Fruit fly (Drosophila melanogaster) whole organism, embryonic: Measurements from ENCODE around the gene CG7810.

Experiments
- Ada2b ChIP-seq: fragments of 200-800 bp; sonication (Bioruptor generic); IDR thresholded peaks from 2 replicates; pipeline ENCODE4 v1.3.6; 2022; ENCODE audit warnings: missing biosample characterization, missing genetic modification characterization
- CG10979 ChIP-seq: fragments of 200-800 bp; sonication (Bioruptor generic); optimal IDR thresholded peaks from 2 replicates; lab custom pipeline; 2018; ENCODE audit warnings: missing biosample characterization, mild to moderate bottlenecking, missing genetic modification characterization, moderate library complexity
- CG13424 ChIP-seq: fragments of 200-800 bp; sonication (Bioruptor generic); optimal IDR thresholded peaks from 2 replicates; lab custom pipeline; 2019; ENCODE audit warnings: missing biosample characterization, mild to moderate bottlenecking, missing genetic modification characterization, moderate library complexity
- CG14014 ChIP-seq: fragments of 200-800 bp; sonication (Bioruptor generic); IDR thresholded peaks from 2 replicates; pipeline ENCODE4 v1.3.6; 2022; ENCODE audit warnings: missing biosample characterization, missing genetic modification characterization
- CG14710 ChIP-seq: fragments of 200-800 bp; sonication (Bioruptor generic); optimal IDR thresholded peaks from 3 replicates; lab custom pipeline; 2019; ENCODE audit warnings: missing biosample characterization, mild to moderate bottlenecking, missing genetic modification characterization, moderate library complexity
- CG1529 ChIP-seq: fragments of 200-800 bp; sonication (Bioruptor generic); optimal IDR thresholded peaks from 3 replicates; lab custom pipeline; 2018; ENCODE audit warnings: missing biosample characterization, missing genetic modification characterization
- CG15514 ChIP-seq: fragments of 200-800 bp; sonication (Bioruptor generic); optimal IDR thresholded peaks from 3 replicates; lab custom pipeline; 2017; ENCODE audit warnings: missing biosample characterization, missing genetic modification characterization, mild to moderate bottlenecking, moderate library complexity, missing genetic modification reagents
- CG17361 ChIP-seq: fragments of 200-800 bp; sonication (Bioruptor generic); IDR thresholded peaks from 3 replicates; pipeline ENCODE4 v1.3.6; 2022; ENCODE audit warnings: missing biosample characterization, missing genetic modification characterization
- CG17829 ChIP-seq: fragments of 200-800 bp; optimal IDR thresholded peaks from 2 replicates; lab custom pipeline; 2019; ENCODE audit warnings: missing biosample characterization, mild to moderate bottlenecking, missing genetic modification characterization, moderate library complexity
- CG18011 ChIP-seq: fragments of 200-800 bp; sonication (Bioruptor generic); optimal IDR thresholded peaks from 2 replicates; lab custom pipeline; 2017; ENCODE audit warnings: missing biosample characterization, missing genetic modification characterization, mild to moderate bottlenecking, moderate library complexity, missing genotype
- CG2116 ChIP-seq: fragments of 200-800 bp; sonication (Bioruptor generic); optimal IDR thresholded peaks from 3 replicates; lab custom pipeline; 2018; ENCODE audit warnings: missing biosample characterization, mild to moderate bottlenecking, missing genetic modification characterization
- CG2678 ChIP-seq: fragments of 200-800 bp; sonication (Bioruptor generic); optimal IDR thresholded peaks from 3 replicates; lab custom pipeline; 2019; ENCODE audit warnings: missing biosample characterization, mild to moderate bottlenecking, missing genetic modification characterization, moderate library complexity
- CG3281 ChIP-seq: fragments of 200-800 bp; sonication (Bioruptor generic); optimal IDR thresholded peaks from 3 replicates; lab custom pipeline; 2017; ENCODE audit warnings: missing biosample characterization, mild to moderate bottlenecking, missing genetic modification characterization
- CG34224 ChIP-seq: fragments of 200-800 bp; sonication (Bioruptor generic); IDR thresholded peaks from 3 replicates; pipeline ENCODE4 v1.3.6; 2022; ENCODE audit warnings: missing biosample characterization, missing genetic modification characterization; ENCODE audit not compliant: partially characterized antibody
- CG34376 ChIP-seq: fragments of 200-800 bp; sonication (Bioruptor generic); optimal IDR thresholded peaks from 2 replicates; lab custom pipeline; 2018; ENCODE audit warnings: missing biosample characterization, mild to moderate bottlenecking, missing genetic modification characterization
- CG42726 ChIP-seq: fragments of 200-800 bp; sonication (Bioruptor generic); IDR thresholded peaks from 2 replicates; pipeline ENCODE4 v1.3.6; 2022; ENCODE audit warnings: missing biosample characterization, missing genetic modification characterization; ENCODE audit not compliant: partially characterized antibody
- CG4424 ChIP-seq: fragments of 200-800 bp; sonication (Bioruptor generic); optimal IDR thresholded peaks from 3 replicates; lab custom pipeline; 2016; ENCODE audit warnings: missing biosample characterization, missing genetic modification characterization
- CG6175 ChIP-seq: fragments of 200-800 bp; sonication (Bioruptor generic); IDR thresholded peaks from 3 replicates; pipeline ENCODE4 v1.3.6; 2022; ENCODE audit warnings: missing biosample characterization, missing genetic modification characterization
- CG8359 ChIP-seq: fragments of 200-800 bp; sonication (Bioruptor generic); optimal IDR thresholded peaks from 2 replicates; lab custom pipeline; 2017; ENCODE audit warnings: missing biosample characterization, mild to moderate bottlenecking, missing genetic modification characterization, borderline replicate concordance
- CG8924 ChIP-seq: fragments of 200-800 bp; optimal IDR thresholded peaks from 3 replicates; lab custom pipeline; 2019; ENCODE audit warnings: missing biosample characterization, mild to moderate bottlenecking, missing genetic modification characterization, moderate library complexity
- Chrac-16 ChIP-seq: fragments of 200-800 bp; sonication (Bioruptor generic); optimal IDR thresholded peaks from 3 replicates; lab custom pipeline; 2016; ENCODE audit warnings: missing biosample characterization, missing genetic modification characterization
- D ChIP-seq, 2 experiments: fragments of 200-800 bp in 1 of 2; fragments of >200 bp in 1 of 2; sonication (Bioruptor generic) in 1 of 2; optimal IDR thresholded peaks; 2 replicates in 1 of 2; 3 replicates in 1 of 2; lab custom pipeline; 2017; ENCODE audit warnings: mild to moderate bottlenecking in 1 of 2, missing biosample characterization in 1 of 2, missing genetic modification characterization in 1 of 2, missing genetic modification reagents in 1 of 2
- Doc3 ChIP-seq: fragments of 200-800 bp; sonication (Bioruptor generic); IDR thresholded peaks from 3 replicates; pipeline ENCODE4 v1.3.6; 2022; ENCODE audit warnings: missing biosample characterization, missing genetic modification characterization; ENCODE audit not compliant: partially characterized antibody
- Dref ChIP-seq: fragments of 200-800 bp; sonication (Bioruptor generic); IDR thresholded peaks from 2 replicates; pipeline ENCODE4 v1.3.6; 2022; ENCODE audit warnings: missing biosample characterization, missing genetic modification characterization
- HLH3B ChIP-seq: fragments of 200-800 bp; sonication (Bioruptor generic); IDR thresholded peaks from 2 replicates; pipeline ENCODE4 v1.3.6; 2022; ENCODE audit warnings: missing biosample characterization, missing genetic modification characterization
- HLHmδ ChIP-seq: fragments of 200-800 bp; sonication (Bioruptor generic); optimal IDR thresholded peaks from 2 replicates; lab custom pipeline; 2018; ENCODE audit warnings: missing biosample characterization, mild to moderate bottlenecking, missing genetic modification characterization, moderate library complexity
- Hand ChIP-seq: fragments of 200-800 bp; sonication (Bioruptor generic); optimal IDR thresholded peaks from 2 replicates; lab custom pipeline; 2017; ENCODE audit warnings: mild to moderate bottlenecking, missing biosample characterization, missing genetic modification reagents, missing genetic modification characterization
- MBD-R2 ChIP-seq: fragments of 200-800 bp; sonication (Bioruptor generic); IDR thresholded peaks from 2 replicates; pipeline ENCODE4 v1.3.6; 2022; ENCODE audit warnings: missing biosample characterization, missing genetic modification characterization
- Oaz ChIP-seq: fragments of 200-800 bp; sonication (Bioruptor generic); IDR thresholded peaks from 2 replicates; pipeline ENCODE4 v1.3.6; 2022; ENCODE audit warnings: missing biosample characterization, missing genetic modification characterization
- Pdp1 ChIP-seq, 2 experiments: fragments of 200-800 bp; sonication (Bioruptor generic); optimal IDR thresholded peaks; 3 replicates each; lab custom pipeline; 2016; ENCODE audit warnings: missing biosample characterization in 2 of 2, missing genetic modification characterization in 2 of 2, mild to moderate bottlenecking in 1 of 2, moderate library complexity in 1 of 2
- Sin3A ChIP-seq: fragments of >200 bp; optimal IDR thresholded peaks from 2 replicates; lab custom pipeline; 2018
- Ssrp ChIP-seq: fragments of 200-800 bp; sonication (Bioruptor generic); optimal IDR thresholded peaks from 2 replicates; lab custom pipeline; 2018; ENCODE audit warnings: missing biosample characterization, mild to moderate bottlenecking, missing genetic modification characterization, moderate library complexity
- ara ChIP-seq: fragments of 200-800 bp; sonication (Bioruptor generic); IDR thresholded peaks from 2 replicates; pipeline ENCODE4 v1.3.6; 2022; ENCODE audit warnings: missing biosample characterization, missing genetic modification characterization
- ato ChIP-seq: fragments of 200-800 bp; sonication (Bioruptor generic); IDR thresholded peaks from 2 replicates; pipeline ENCODE4 v1.3.6; 2022; ENCODE audit warnings: missing biosample characterization, missing genetic modification characterization; ENCODE audit not compliant: partially characterized antibody
- cwo ChIP-seq: fragments of 200-800 bp; sonication (Bioruptor generic); optimal IDR thresholded peaks from 3 replicates; lab custom pipeline; 2017; ENCODE audit warnings: missing biosample characterization, missing genetic modification characterization, mild to moderate bottlenecking, moderate library complexity, missing genetic modification reagents
- dmrt11E ChIP-seq: fragments of 200-800 bp; sonication (Bioruptor generic); optimal IDR thresholded peaks from 3 replicates; lab custom pipeline; 2018; ENCODE audit warnings: missing biosample characterization, mild to moderate bottlenecking, missing genetic modification characterization, moderate library complexity
- eyg ChIP-seq: fragments of 200-800 bp; sonication (Bioruptor generic); optimal IDR thresholded peaks from 3 replicates; lab custom pipeline; 2016; ENCODE audit warnings: missing biosample characterization, missing genetic modification characterization
- grau ChIP-seq: fragments of 200-800 bp; optimal IDR thresholded peaks from 3 replicates; lab custom pipeline; 2019; ENCODE audit warnings: missing biosample characterization, mild to moderate bottlenecking, missing genetic modification characterization, moderate library complexity
- her ChIP-seq: fragments of 200-800 bp; sonication (Bioruptor generic); optimal IDR thresholded peaks from 2 replicates; lab custom pipeline; 2016; ENCODE audit warnings: missing biosample characterization, missing genetic modification characterization
- insv ChIP-seq, 2 experiments: fragments of 200-800 bp; sonication (Bioruptor generic); optimal IDR thresholded peaks; 3 replicates each; lab custom pipeline; 2016 to 2018; ENCODE audit warnings: missing biosample characterization in 2 of 2, missing genetic modification characterization in 2 of 2
- kni ChIP-seq: fragments of 200-800 bp; sonication (Bioruptor generic); optimal IDR thresholded peaks from 3 replicates; lab custom pipeline; 2017; ENCODE audit warnings: mild to moderate bottlenecking, missing biosample characterization, missing genetic modification reagents, missing genetic modification characterization
- sens ChIP-seq: fragments of 200-800 bp; sonication (Bioruptor generic); peaks from one replicate; lab custom pipeline; 2016; ENCODE audit warnings: missing biosample characterization, missing genetic modification characterization
- slou ChIP-seq: fragments of 200-800 bp; sonication (Bioruptor generic); optimal IDR thresholded peaks from 3 replicates; lab custom pipeline; 2016; ENCODE audit warnings: missing biosample characterization, missing genetic modification characterization
- so ChIP-seq: fragments of 200-800 bp; sonication (Bioruptor generic); IDR thresholded peaks from 3 replicates; pipeline ENCODE4 v1.3.6; 2022; ENCODE audit warnings: missing biosample characterization, missing genetic modification characterization
- tin ChIP-seq: fragments of 200-800 bp; sonication (Bioruptor generic); optimal IDR thresholded peaks from 3 replicates; lab custom pipeline; 2016; ENCODE audit warnings: missing biosample characterization, missing genetic modification characterization
- twi ChIP-seq: fragments of 200-800 bp; optimal IDR thresholded peaks from 2 replicates; lab custom pipeline; 2019; ENCODE audit warnings: missing biosample characterization, mild to moderate bottlenecking, missing genetic modification characterization, moderate library complexity

Gene CG7810

dm6 chr2L:8290653-8291233 is 20.3 kb downstream of the CG7810 start (continued):
- TF ChIP-seq grau (peak; percentile 76), CG13424 (tag; lab: Kevin White, UChicago) (no peak), Hand (GFP tag; lab: Kevin White, UChicago) (no peak), Ada2b (GFP tag; lab: Robert Waterston, UW) (0 out of 2 replicates have a peak, but pooled peaks have one; percentile 16), Oaz (GFP tag; lab: Robert Waterston, UW) (no peak), ato (GFP tag; lab: Robert Waterston, UW) (no peak), Chrac-16 (peak; percentile 8), dmrt11E (tag; lab: Kevin White, UChicago) (peak; percentile 39), MBD-R2 (GFP tag; lab: Robert Waterston, UW) (no peak), Dref (GFP tag; lab: Robert Waterston, UW) (no peak), CG8924 (tag; lab: Kevin White, UChicago) (peak; percentile 0), CG4424 (peak; percentile 9), Pdp1 (GFP tag; optimal IDR thresholded peaks at IDR 0.05; lab: Kevin White, UChicago) (peak in 1 of 2 experiments; percentile 23), tin (peak; percentile 44), HLHmδ (GFP tag; lab: Kevin White, UChicago) (no peak), CG2678 (tag; lab: Kevin White, UChicago) (peak; percentile 36)

- TF ChIP-seq sens (GFP tag; lab: Kevin White, UChicago), result peak; percentile 70
- peak; percentile 5 for TF ChIP-seq twi
- TF ChIP-seq insv (GFP tag; optimal IDR thresholded peaks at IDR 0.05; lab: Kevin White, UChicago), result peak in 1 of 2 experiments; percentile 89
- TF ChIP-seq CG1529, result peak; percentile 48
- TF ChIP-seq Doc3, result no peak
Observed at dm6 chr2L:8290092-8290424, 20.9 kb downstream of the CG7810 start.

dm6 chr2L:8289352-8290091 is 21.5 kb downstream of the CG7810 start:
- TF ChIP-seq Ssrp (tag; lab: Kevin White, UChicago) (no peak), CG3281 (GFP tag; lab: Kevin White, UChicago) (no peak), cwo (GFP tag; lab: Kevin White, UChicago) (no peak), CG34376 (GFP tag; lab: Kevin White, UChicago) (no peak), kni (peak; percentile 84), CG8359 (GFP tag; lab: Kevin White, UChicago) (no peak), eyg (no peak), D (optimal IDR thresholded peaks at IDR 0.05; lab: Kevin White, UChicago) (no peak), D (GFP tag; optimal IDR thresholded peaks at IDR 0.05; lab: Kevin White, UChicago) (peak; percentile 1), CG6175 (no peak), so (GFP tag; lab: Robert Waterston, UW) (no peak), CG14014 (GFP tag; lab: Robert Waterston, UW) (no peak), HLH3B (GFP tag; lab: Robert Waterston, UW) (no peak), her (GFP tag; lab: Kevin White, UChicago) (no peak), CG18011 (GFP tag; lab: Kevin White, UChicago) (no peak), CG17829 (peak; percentile 12), ara (GFP tag; lab: Robert Waterston, UW) (peak; percentile 35; the same call in 1 of the 2 replicates), CG15514 (GFP tag; lab: Kevin White, UChicago) (no peak), Sin3A (lab: Kevin White, UChicago) (no peak), CG14710 (no peak), CG42726 (GFP tag; lab: Robert Waterston, UW) (no peak), CG34224 (GFP tag; lab: Robert Waterston, UW) (no peak), slou (GFP tag; lab: Kevin White, UChicago) (no peak), CG2116 (no peak), CG17361 (no peak), CG10979 (tag; lab: Kevin White, UChicago) (no peak)
